Worm (Caenorhabditis elegans) whole organism, L4/young adult: ENCODE measurements around the gene rpb-8.

ENCODE experiments used
- W03F9.2 ChIP-seq: fragments of 150-350 bp; optimal IDR thresholded peaks from 2 replicates; lab custom pipeline; 2014; ENCODE audit warnings: missing biosample characterization, missing genetic modification characterization
- him-1 ChIP-seq: sonication (generic microtip); optimal IDR thresholded peaks from 2 replicates; lab custom pipeline; 2016; ENCODE audit warnings: missing genotype, missing genetic modification reagents, missing genetic modification characterization, missing compliant biosample characterization

DNA sequence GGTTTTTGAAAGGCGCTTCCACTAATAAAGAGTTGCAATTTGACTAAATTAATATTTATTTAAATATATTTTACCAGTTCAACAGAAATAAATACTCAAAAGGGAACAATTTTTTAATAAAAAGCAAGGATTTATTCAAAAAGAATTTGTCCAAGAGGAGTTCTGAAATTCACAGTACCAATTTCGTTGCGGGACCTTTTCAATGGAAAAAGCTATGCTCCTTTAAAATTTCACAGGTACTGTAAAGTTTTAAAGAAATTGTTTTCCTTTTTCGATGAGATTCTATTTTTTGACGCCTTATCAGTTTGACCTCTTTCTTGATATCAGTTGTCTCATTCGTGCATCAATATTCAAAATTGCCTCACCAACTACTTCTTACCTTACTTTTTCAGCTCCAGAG, 17.5 kb downstream of the rpb-8 start, which contains the start of gene tag-340:
- TF ChIP-seq him-1 (tag; lab: Kevin White, UChicago) (no peak), W03F9.2 (tag; lab: Kevin White, UChicago) (no peak)
